Worm (Caenorhabditis elegans): ENCODE results near the gene ZK546.2.

ce11 chrII:4946775-4947174 lies 948 bp downstream of the ZK546.2 start:
- TF ChIP-seq tab-1 (GFP tag; IDR thresholded peaks at IDR 0.05) (no peak), med-1 (GFP tag; optimal IDR thresholded peaks at IDR 0.05; ENCODE audit: insufficient read depth) (no peak), klf-2 (GFP tag; conservative IDR thresholded peaks at IDR 0.05) (no peak), ref-1 (GFP tag; conservative IDR thresholded peaks at IDR 0.05) (no peak), cog-1 (tag; optimal IDR thresholded peaks at IDR 0.05) (no peak), flt-1 (GFP tag; IDR thresholded peaks at IDR 0.05) (no peak), T22C8.4 (GFP tag; IDR thresholded peaks at IDR 0.05) (no peak), ztf-29 (GFP tag; IDR thresholded peaks at IDR 0.05) (no peak), ztf-23 (GFP tag; IDR thresholded peaks at IDR 0.05) (no peak)

Measured in whole organism, midembryonic.